Fruit fly (Drosophila melanogaster): ENCODE data around the gene CG1113.
A peak's percentile ranks its signal among the peaks of the same experiment; 100 is the strongest.

The CG1113 gene

dm6 chr3R:5270806-5271205 is 17.9 kb downstream of the CG1113 start (continued):
- TF ChIP-seq CG10267 (tag; optimal IDR thresholded peaks at IDR 0.05) (peak; percentile 76), CG17829 (tag; optimal IDR thresholded peaks at IDR 0.05) (peak; percentile 10), Rfx (GFP tag; IDR thresholded peaks at IDR 0.05) (peak; percentile 45; the same call in 1 of the 2 replicates), amos (GFP tag; IDR thresholded peaks at IDR 0.05; ENCODE audit: partially characterized antibody) (no peak), seq (GFP tag; IDR thresholded peaks at IDR 0.05) (0 out of 2 replicates have a peak, but pooled peaks have one; percentile 13), CG1603 (tag; optimal IDR thresholded peaks at IDR 0.05) (no peak), Dip2 (GFP tag; IDR thresholded peaks at IDR 0.05) (no peak), pzg (GFP tag; optimal IDR thresholded peaks at IDR 0.05) (peak; percentile 2), CG12155 (GFP tag; optimal IDR thresholded peaks at IDR 0.05) (peak; percentile 25), CG17361 (GFP tag; IDR thresholded peaks at IDR 0.05) (peak; percentile 16; the same call in 1 of the 3 replicates), sisA (GFP tag; IDR thresholded peaks at IDR 0.05) (no peak), CG3838 (GFP tag; optimal IDR thresholded peaks at IDR 0.05) (no peak), Ptx1 (GFP tag; IDR thresholded peaks at IDR 0.05) (no peak), CG8924 (tag; optimal IDR thresholded peaks at IDR 0.05) (no peak), CG10979 (tag; optimal IDR thresholded peaks at IDR 0.05) (peak; percentile 23), CG6765 (GFP tag; optimal IDR thresholded peaks at IDR 0.05) (no peak), Pdp1 (GFP tag; optimal IDR thresholded peaks at IDR 0.05) (peak in 1 of 2 experiments; percentile 29), CG8765 (GFP tag; IDR thresholded peaks at IDR 0.05) (no peak), Xrp1 (GFP tag; IDR thresholded peaks at IDR 0.05) (peak; percentile 60), sc (optimal IDR thresholded peaks at IDR 0.05) (no peak), sc (GFP tag; optimal IDR thresholded peaks at IDR 0.05) (no peak), wor (GFP tag; IDR thresholded peaks at IDR 0.05) (no peak), tio (GFP tag; optimal IDR thresholded peaks at IDR 0.05) (no peak), CG18262 (tag; optimal IDR thresholded peaks at IDR 0.05) (no peak), CG34422 (GFP tag; IDR thresholded peaks at IDR 0.05) (0 out of 3 replicates have a peak, but pooled peaks have one; percentile 43), MBD-R2 (GFP tag; IDR thresholded peaks at IDR 0.05) (0 out of 2 replicates have a peak, but pooled peaks have one; percentile 36), hkb (optimal IDR thresholded peaks at IDR 0.05) (no peak), hkb (GFP tag; IDR thresholded peaks at IDR 0.05) (0 out of 2 replicates have a peak, but pooled peaks have one; percentile 38), C15 (GFP tag; IDR thresholded peaks at IDR 0.05) (peak; percentile 27; the same call in 1 of the 3 replicates), Gug (GFP tag; IDR thresholded peaks at IDR 0.05) (peak; percentile 11; the same call in 2 of the 4 replicates), Trl (optimal IDR thresholded peaks at IDR 0.05) (no peak), Trl (GFP tag; optimal IDR thresholded peaks at IDR 0.05) (peak; percentile 16), zf30C (GFP tag; optimal IDR thresholded peaks at IDR 0.05) (peak; percentile 84), Nf-YC (tag; optimal IDR thresholded peaks at IDR 0.05) (peak; percentile 4), z (GFP tag; IDR thresholded peaks at IDR 0.05) (no peak), ind (GFP tag; optimal IDR thresholded peaks at IDR 0.05) (peak; percentile 19), Drgx (GFP tag; IDR thresholded peaks at IDR 0.05) (peak; percentile 40; the same call in 1 of the 2 replicates), CG9932 (GFP tag; IDR thresholded peaks at IDR 0.05) (no peak), vvl (GFP tag; IDR thresholded peaks at IDR 0.05) (peak; percentile 55; the same call in 1 of the 2 replicates), MESR4 (GFP tag; optimal IDR thresholded peaks at IDR 0.05) (peak; percentile 7), maf-S (GFP tag; optimal IDR thresholded peaks at IDR 0.05) (no peak), chif (GFP tag; optimal IDR thresholded peaks at IDR 0.05) (peak in 1 of 2 experiments; percentile 24), jumu (GFP tag; optimal IDR thresholded peaks at IDR 0.05) (peak; percentile 9), Med (GFP tag) (peak; percentile 79), CG12769 (tag; optimal IDR thresholded peaks at IDR 0.05) (peak; percentile 3), danr (GFP tag; IDR thresholded peaks at IDR 0.05) (no peak), zen (tag; optimal IDR thresholded peaks at IDR 0.05) (peak; percentile 14), oc (tag; optimal IDR thresholded peaks at IDR 0.05) (no peak)

Measured in whole organism, embryonic.